In genomic region chrV:979698-980097, ce11 we compare ENCODE assay signal across 3 worm cellular contexts.
TF ChIP-seq lines count a peak whose summit lies in the region.

No protein-coding gene starts in this region.

TF ChIP-seq in whole organism, L1 larva, 84 proteins besides CTCF, POLR2A, EP300 and RAD21 (continued from another document):
- TF ChIP-seq lin-35 (GFP tag; optimal IDR thresholded peaks at IDR 0.05; lab: Kevin White, UChicago): peak; percentile 23 to 60
- TF ChIP-seq pax-3 (tag; optimal IDR thresholded peaks at IDR 0.05; lab: Kevin White, UChicago): no peak
- no peak for TF ChIP-seq fkh-4 (tag; optimal IDR thresholded peaks at IDR 0.05; lab: Kevin White, UChicago; ENCODE audit: borderline replicate concordance)
- peak; percentile 42 for TF ChIP-seq nhr-85 (tag; lab: Kevin White, UChicago)
- peak; percentile 20 for TF ChIP-seq C16A3.4 (tag; optimal IDR thresholded peaks at IDR 0.05; lab: Kevin White, UChicago)
- TF ChIP-seq tbx-2 (tag; optimal IDR thresholded peaks at IDR 0.05; lab: Kevin White, UChicago): no peak
- peak; percentile 0 to 37 (median 29) for TF ChIP-seq dpl-1 (GFP tag; optimal IDR thresholded peaks at IDR 0.05; lab: Kevin White, UChicago)
- TF ChIP-seq nhr-19 (GFP tag; conservative IDR thresholded peaks at IDR 0.05; lab: Robert Waterston, UW): peak; percentile 72
- TF ChIP-seq nhr-84 (tag; optimal IDR thresholded peaks at IDR 0.05; lab: Kevin White, UChicago): no peak
- no peak for TF ChIP-seq nhr-28 (tag; optimal IDR thresholded peaks at IDR 0.05; lab: Kevin White, UChicago)
- TF ChIP-seq ceh-8 (GFP tag; optimal IDR thresholded peaks at IDR 0.05; lab: Kevin White, UChicago): peak; percentile 2
- TF ChIP-seq nhr-77 (tag; optimal IDR thresholded peaks at IDR 0.05; lab: Kevin White, UChicago): peak; percentile 33
- TF ChIP-seq nhr-11 (tag; optimal IDR thresholded peaks at IDR 0.05; lab: Kevin White, UChicago): peak; percentile 47
- TF ChIP-seq unc-62 (GFP tag; optimal IDR thresholded peaks at IDR 0.05; lab: Kevin White, UChicago): no peak
- peak; percentile 25 for TF ChIP-seq isw-1 (GFP tag; IDR thresholded peaks at IDR 0.05; lab: Robert Waterston, UW)
- no peak for TF ChIP-seq C04F5.9 (tag; optimal IDR thresholded peaks at IDR 0.05; lab: Kevin White, UChicago)
- peak; percentile 22 for TF ChIP-seq sup-37 (GFP tag; optimal IDR thresholded peaks at IDR 0.05; lab: Kevin White, UChicago)
- no peak for TF ChIP-seq rnt-1 (tag; optimal IDR thresholded peaks at IDR 0.05; lab: Kevin White, UChicago)
- peak; percentile 49; the same call in 1 of the 2 replicates for TF ChIP-seq unc-98 (GFP tag; IDR thresholded peaks at IDR 0.05; lab: Robert Waterston, UW)
- TF ChIP-seq irx-1 (tag; optimal IDR thresholded peaks at IDR 0.05; lab: Kevin White, UChicago): peak; percentile 21
- peak; percentile 19 for TF ChIP-seq fkh-8 (tag; optimal IDR thresholded peaks at IDR 0.05; lab: Kevin White, UChicago)
- no peak for TF ChIP-seq pqm-1 (tag; optimal IDR thresholded peaks at IDR 0.05; lab: Kevin White, UChicago)
- no peak for TF ChIP-seq aha-1 (tag; optimal IDR thresholded peaks at IDR 0.05; lab: Kevin White, UChicago)
- TF ChIP-seq skn-1 (tag; optimal IDR thresholded peaks at IDR 0.05; lab: Kevin White, UChicago): no peak
- peak; percentile 60 for TF ChIP-seq fkh-10 (GFP tag; optimal IDR thresholded peaks at IDR 0.05; lab: Kevin White, UChicago)
- peak; percentile 43 for TF ChIP-seq mep-1 (tag; optimal IDR thresholded peaks at IDR 0.05; lab: Kevin White, UChicago)
- TF ChIP-seq tlp-1 (tag; optimal IDR thresholded peaks at IDR 0.05; lab: Kevin White, UChicago): no peak
- no peak for TF ChIP-seq sptf-1 (tag; optimal IDR thresholded peaks at IDR 0.05; lab: Kevin White, UChicago)
TF ChIP-seq in whole organism, L1 larva: peak in this region for 22.

TF ChIP-seq in whole organism, L2 larva, 48 proteins besides CTCF, POLR2A, EP300 and RAD21 (continued from another document):
- TF ChIP-seq nhr-237 (tag; optimal IDR thresholded peaks at IDR 0.05; lab: Kevin White, UChicago): no peak
- TF ChIP-seq ZK546.5 (tag; optimal IDR thresholded peaks at IDR 0.05; lab: Kevin White, UChicago): no peak
- TF ChIP-seq nhr-77 (tag; optimal IDR thresholded peaks at IDR 0.05; lab: Kevin White, UChicago): no peak
- TF ChIP-seq nhr-10 (tag; optimal IDR thresholded peaks at IDR 0.05; lab: Kevin White, UChicago): no peak
- no peak for TF ChIP-seq F13H6.1 (tag; optimal IDR thresholded peaks at IDR 0.05; lab: Kevin White, UChicago)
- no peak for TF ChIP-seq lin-11 (tag; optimal IDR thresholded peaks at IDR 0.05; lab: Kevin White, UChicago)
- no peak for TF ChIP-seq ztf-11 (tag; optimal IDR thresholded peaks at IDR 0.05; lab: Kevin White, UChicago)
- no peak for TF ChIP-seq lin-39 (tag; optimal IDR thresholded peaks at IDR 0.05; lab: Kevin White, UChicago)
- no peak for TF ChIP-seq R02D3.7 (tag; optimal IDR thresholded peaks at IDR 0.05; lab: Kevin White, UChicago)
- no peak for TF ChIP-seq zag-1 (tag; optimal IDR thresholded peaks at IDR 0.05; lab: Kevin White, UChicago)
- TF ChIP-seq nhr-23 (tag; optimal IDR thresholded peaks at IDR 0.05; lab: Kevin White, UChicago): no peak
- TF ChIP-seq sem-4 (tag; optimal IDR thresholded peaks at IDR 0.05; lab: Kevin White, UChicago): peak; percentile 51
- TF ChIP-seq egl-27 (tag; optimal IDR thresholded peaks at IDR 0.05; lab: Kevin White, UChicago): peak; percentile 38
- TF ChIP-seq lsy-2 (tag; optimal IDR thresholded peaks at IDR 0.05; lab: Kevin White, UChicago): peak in 1 of 2 experiments; percentile 69
- TF ChIP-seq fos-1 (tag; optimal IDR thresholded peaks at IDR 0.05; lab: Kevin White, UChicago): no peak
- peak; percentile 59 for TF ChIP-seq nhr-129 (tag; optimal IDR thresholded peaks at IDR 0.05; lab: Kevin White, UChicago)
- no peak for TF ChIP-seq nhr-11 (tag; optimal IDR thresholded peaks at IDR 0.05; lab: Kevin White, UChicago)
- TF ChIP-seq skn-1 (tag; optimal IDR thresholded peaks at IDR 0.05; lab: Kevin White, UChicago): no peak
- TF ChIP-seq ama-1 (optimal IDR thresholded peaks at IDR 0.05; lab: Kevin White, UChicago): no peak
- no peak for TF ChIP-seq elt-1 (tag; optimal IDR thresholded peaks at IDR 0.05; lab: Kevin White, UChicago)
- TF ChIP-seq sma-3 (GFP tag; optimal IDR thresholded peaks at IDR 0.05; lab: Kevin White, UChicago): no peak
- TF ChIP-seq elt-3 (tag; optimal IDR thresholded peaks at IDR 0.05; lab: Kevin White, UChicago): no peak
- TF ChIP-seq mbf-1 (tag; optimal IDR thresholded peaks at IDR 0.05; lab: Kevin White, UChicago): no peak
- no peak for TF ChIP-seq ceh-82 (tag; optimal IDR thresholded peaks at IDR 0.05; lab: Kevin White, UChicago)
- TF ChIP-seq unc-62 (GFP tag; optimal IDR thresholded peaks at IDR 0.05; lab: Kevin White, UChicago): no peak
- TF ChIP-seq crh-2 (tag; optimal IDR thresholded peaks at IDR 0.05; lab: Kevin White, UChicago): peak; percentile 54
- no peak for TF ChIP-seq aly-2 (tag; optimal IDR thresholded peaks at IDR 0.05; lab: Kevin White, UChicago)
- no peak for TF ChIP-seq mdl-1 (tag; optimal IDR thresholded peaks at IDR 0.05; lab: Kevin White, UChicago)
- peak; percentile 57 for TF ChIP-seq nhr-6 (tag; optimal IDR thresholded peaks at IDR 0.05; lab: Kevin White, UChicago)
- TF ChIP-seq ztf-4 (tag; optimal IDR thresholded peaks at IDR 0.05; lab: Kevin White, UChicago): peak; percentile 35
- no peak for TF ChIP-seq dmd-4 (tag; optimal IDR thresholded peaks at IDR 0.05; lab: Kevin White, UChicago)
- no peak for TF ChIP-seq peb-1 (tag; optimal IDR thresholded peaks at IDR 0.05; lab: Kevin White, UChicago)
- no peak for TF ChIP-seq alr-1 (tag; optimal IDR thresholded peaks at IDR 0.05; lab: Kevin White, UChicago)
- TF ChIP-seq sma-9 (GFP tag; optimal IDR thresholded peaks at IDR 0.05; lab: Kevin White, UChicago): no peak
- no peak for TF ChIP-seq sma-9 (tag; optimal IDR thresholded peaks at IDR 0.05; lab: Kevin White, UChicago)
- no peak for TF ChIP-seq blmp-1 (tag; optimal IDR thresholded peaks at IDR 0.05; lab: Kevin White, UChicago; ENCODE audit: insufficient read depth)
- no peak for TF ChIP-seq nhr-12 (tag; optimal IDR thresholded peaks at IDR 0.05; lab: Kevin White, UChicago)

TF ChIP-seq in whole organism, L4 larva, 104 proteins besides CTCF, POLR2A, EP300 and RAD21 (continued from another document and continues in another):
- TF ChIP-seq lin-15B (tag; optimal IDR thresholded peaks at IDR 0.05; lab: Kevin White, UChicago): no peak
- no peak for TF ChIP-seq ceh-32 (tag; optimal IDR thresholded peaks at IDR 0.05; lab: Kevin White, UChicago; ENCODE audit: poor library complexity)
- TF ChIP-seq fkh-10 (GFP tag; optimal IDR thresholded peaks at IDR 0.05; lab: Kevin White, UChicago): peak; percentile 31
- TF ChIP-seq T26A8.4 (GFP tag; IDR thresholded peaks at IDR 0.05; lab: Robert Waterston, UW): no peak
- no peak for TF ChIP-seq lin-1 (GFP tag; IDR thresholded peaks at IDR 0.05; lab: Robert Waterston, UW)
- TF ChIP-seq lin-29 (GFP tag; IDR thresholded peaks at IDR 0.05; lab: Robert Waterston, UW): no peak
- no peak for TF ChIP-seq nhr-76 (tag; optimal IDR thresholded peaks at IDR 0.05; lab: Kevin White, UChicago)
- no peak for TF ChIP-seq mdt-29 (GFP tag; IDR thresholded peaks at IDR 0.05; lab: Robert Waterston, UW)
- no peak for TF ChIP-seq lin-39 (tag; optimal IDR thresholded peaks at IDR 0.05; lab: Kevin White, UChicago)
- no peak for TF ChIP-seq aly-2 (tag; optimal IDR thresholded peaks at IDR 0.05; lab: Kevin White, UChicago)
- TF ChIP-seq T20F7.1 (GFP tag; optimal IDR thresholded peaks at IDR 0.05; lab: Kevin White, UChicago): no peak
- TF ChIP-seq zip-11 (GFP tag; IDR thresholded peaks at IDR 0.05; lab: Robert Waterston, UW): no peak
- TF ChIP-seq spr-3 (GFP tag; optimal IDR thresholded peaks at IDR 0.05; lab: Kevin White, UChicago): no peak
- no peak for TF ChIP-seq R02D3.7 (tag; optimal IDR thresholded peaks at IDR 0.05; lab: Kevin White, UChicago)
- TF ChIP-seq zip-2 (tag; optimal IDR thresholded peaks at IDR 0.05; lab: Kevin White, UChicago): no peak
- TF ChIP-seq dmd-8 (GFP tag; IDR thresholded peaks at IDR 0.05; lab: Robert Waterston, UW): no peak
- TF ChIP-seq unc-130 (GFP tag; optimal IDR thresholded peaks at IDR 0.05; lab: Kevin White, UChicago): no peak
- no peak for TF ChIP-seq dpl-1 (GFP tag; optimal IDR thresholded peaks at IDR 0.05; lab: Kevin White, UChicago)
- peak; percentile 10 for TF ChIP-seq nhr-28 (tag; optimal IDR thresholded peaks at IDR 0.05; lab: Kevin White, UChicago)
- no peak for TF ChIP-seq tag-97 (GFP tag; IDR thresholded peaks at IDR 0.05; lab: Robert Waterston, UW)
- no peak for TF ChIP-seq skn-1 (tag; optimal IDR thresholded peaks at IDR 0.05; lab: Kevin White, UChicago)
- no peak for TF ChIP-seq egl-43 (GFP tag; IDR thresholded peaks at IDR 0.05; lab: Robert Waterston, UW)
- TF ChIP-seq aha-1 (tag; lab: Kevin White, UChicago): peak; percentile 95
- no peak for TF ChIP-seq cey-2 (tag; optimal IDR thresholded peaks at IDR 0.05; lab: Kevin White, UChicago; ENCODE audit: borderline replicate concordance, insufficient read depth)
- TF ChIP-seq sdz-12 (GFP tag; optimal IDR thresholded peaks at IDR 0.05; lab: Kevin White, UChicago): no peak
- no peak for TF ChIP-seq ztf-7 (tag; optimal IDR thresholded peaks at IDR 0.05; lab: Kevin White, UChicago)
- TF ChIP-seq mxl-2 (GFP tag; conservative IDR thresholded peaks at IDR 0.05; lab: Robert Waterston, UW): no peak
- no peak; the same call in 1 of the 2 replicates for TF ChIP-seq lin-38 (GFP tag; IDR thresholded peaks at IDR 0.05; lab: Robert Waterston, UW)
- TF ChIP-seq dve-1 (tag; optimal IDR thresholded peaks at IDR 0.05; lab: Kevin White, UChicago; ENCODE audit: insufficient read depth): peak; percentile 6
- no peak for TF ChIP-seq Y5F2A.4 (GFP tag; optimal IDR thresholded peaks at IDR 0.05; lab: Kevin White, UChicago)
- peak; percentile 75 for TF ChIP-seq set-16 (GFP tag; IDR thresholded peaks at IDR 0.05; lab: Robert Waterston, UW)
- no peak for TF ChIP-seq daf-12 (tag; optimal IDR thresholded peaks at IDR 0.05; lab: Kevin White, UChicago)
- no peak for TF ChIP-seq Y48G9A.11 (GFP tag; IDR thresholded peaks at IDR 0.05; lab: Robert Waterston, UW)
- no peak for TF ChIP-seq mes-2 (tag; optimal IDR thresholded peaks at IDR 0.05; lab: Kevin White, UChicago; ENCODE audit: poor library complexity, severe bottlenecking)
- no peak for TF ChIP-seq nhr-77 (tag; optimal IDR thresholded peaks at IDR 0.05; lab: Kevin White, UChicago)
- no peak for TF ChIP-seq mxl-3 (GFP tag; optimal IDR thresholded peaks at IDR 0.05; lab: Kevin White, UChicago)
- TF ChIP-seq spr-1 (tag; optimal IDR thresholded peaks at IDR 0.05; lab: Kevin White, UChicago): no peak
- no peak for TF ChIP-seq ceh-44 (GFP tag; IDR thresholded peaks at IDR 0.05; lab: Robert Waterston, UW)
- peak; percentile 33; the same call in 1 of the 2 replicates for TF ChIP-seq pha-4 (GFP tag; IDR thresholded peaks at IDR 0.05; lab: Robert Waterston, UW)
- TF ChIP-seq pha-4 (tag; optimal IDR thresholded peaks at IDR 0.05; lab: Kevin White, UChicago): no peak
- TF ChIP-seq D1046.2 (GFP tag; IDR thresholded peaks at IDR 0.05; lab: Robert Waterston, UW): no peak
- TF ChIP-seq nhr-237 (tag; optimal IDR thresholded peaks at IDR 0.05; lab: Kevin White, UChicago): no peak
- TF ChIP-seq lsy-2 (tag; optimal IDR thresholded peaks at IDR 0.05; lab: Kevin White, UChicago): peak in 1 of 2 experiments; percentile 53
- TF ChIP-seq rbr-2 (tag; optimal IDR thresholded peaks at IDR 0.05; lab: Kevin White, UChicago): no peak
- TF ChIP-seq F37D6.2 (tag; optimal IDR thresholded peaks at IDR 0.05; lab: Kevin White, UChicago): no peak
- no peak for TF ChIP-seq zfp-3 (GFP tag; conservative IDR thresholded peaks at IDR 0.05; lab: Robert Waterston, UW)
- no peak for TF ChIP-seq nhr-6 (tag; optimal IDR thresholded peaks at IDR 0.05; lab: Kevin White, UChicago)
- TF ChIP-seq ces-1 (GFP tag; optimal IDR thresholded peaks at IDR 0.05; lab: Kevin White, UChicago): no peak
- TF ChIP-seq nhr-25 (tag; optimal IDR thresholded peaks at IDR 0.05; lab: Kevin White, UChicago; ENCODE audit: borderline replicate concordance, insufficient read depth): no peak
- no peak for TF ChIP-seq madf-9 (GFP tag; conservative IDR thresholded peaks at IDR 0.05; lab: Robert Waterston, UW)
- TF ChIP-seq nhr-111 (GFP tag; optimal IDR thresholded peaks at IDR 0.05; lab: Kevin White, UChicago): no peak
- no peak for TF ChIP-seq dmd-6 (GFP tag; IDR thresholded peaks at IDR 0.05; lab: Robert Waterston, UW)
- TF ChIP-seq ZK546.5 (tag; optimal IDR thresholded peaks at IDR 0.05; lab: Kevin White, UChicago): no peak
- no peak for TF ChIP-seq attf-4 (tag; optimal IDR thresholded peaks at IDR 0.05; lab: Kevin White, UChicago)
- TF ChIP-seq arid-1 (GFP tag; conservative IDR thresholded peaks at IDR 0.05; lab: Robert Waterston, UW): no peak
- TF ChIP-seq F26F4.8 (GFP tag; conservative IDR thresholded peaks at IDR 0.05; lab: Robert Waterston, UW): no peak
- TF ChIP-seq mep-1 (tag; optimal IDR thresholded peaks at IDR 0.05; lab: Kevin White, UChicago): peak; percentile 58
- TF ChIP-seq lir-3 (tag; optimal IDR thresholded peaks at IDR 0.05; lab: Kevin White, UChicago): no peak
- TF ChIP-seq ZK337.2 (GFP tag; IDR thresholded peaks at IDR 0.05; lab: Robert Waterston, UW): no peak
- no peak for TF ChIP-seq unc-39 (tag; optimal IDR thresholded peaks at IDR 0.05; lab: Kevin White, UChicago)
- TF ChIP-seq madf-5 (GFP tag; IDR thresholded peaks at IDR 0.05; lab: Robert Waterston, UW): no peak
- no peak for TF ChIP-seq F49E8.2 (tag; optimal IDR thresholded peaks at IDR 0.05; lab: Kevin White, UChicago; ENCODE audit: borderline replicate concordance)
- no peak for TF ChIP-seq nhr-48 (tag; optimal IDR thresholded peaks at IDR 0.05; lab: Kevin White, UChicago)
- no peak for TF ChIP-seq nhr-41 (GFP tag; IDR thresholded peaks at IDR 0.05; lab: Robert Waterston, UW)
- TF ChIP-seq nhr-102 (tag; optimal IDR thresholded peaks at IDR 0.05; lab: Kevin White, UChicago): no peak
- TF ChIP-seq daf-16 (GFP tag; optimal IDR thresholded peaks at IDR 0.05; lab: Kevin White, UChicago): no peak
- TF ChIP-seq daf-16 (tag; optimal IDR thresholded peaks at IDR 0.05; lab: Kevin White, UChicago): no peak
- no peak for TF ChIP-seq F44E2.7 (GFP tag; IDR thresholded peaks at IDR 0.05; lab: Robert Waterston, UW)
- TF ChIP-seq php-3 (GFP tag; IDR thresholded peaks at IDR 0.05; lab: Robert Waterston, UW): no peak
- no peak for TF ChIP-seq snpc-4 (tag; optimal IDR thresholded peaks at IDR 0.05; lab: Kevin White, UChicago)
- peak; percentile 72 for TF ChIP-seq ctbp-1 (GFP tag; IDR thresholded peaks at IDR 0.05; lab: Robert Waterston, UW)
- TF ChIP-seq zfp-2 (tag; optimal IDR thresholded peaks at IDR 0.05; lab: Kevin White, UChicago): no peak
- no peak for TF ChIP-seq Y105C5A.15 (GFP tag; IDR thresholded peaks at IDR 0.05; lab: Robert Waterston, UW)
- no peak for TF ChIP-seq ceh-28 (tag; optimal IDR thresholded peaks at IDR 0.05; lab: Kevin White, UChicago)
- TF ChIP-seq ama-1 (optimal IDR thresholded peaks at IDR 0.05; lab: Kevin White, UChicago): no peak
- TF ChIP-seq duxl-1 (tag; optimal IDR thresholded peaks at IDR 0.05; lab: Kevin White, UChicago; ENCODE audit: poor library complexity): no peak
- no peak for TF ChIP-seq F10B5.3 (tag; optimal IDR thresholded peaks at IDR 0.05; lab: Kevin White, UChicago)
- TF ChIP-seq ceh-20 (GFP tag; IDR thresholded peaks at IDR 0.05; lab: Robert Waterston, UW): no peak
- TF ChIP-seq unc-62 (GFP tag; optimal IDR thresholded peaks at IDR 0.05 in 1 of 2; lab: Kevin White, UChicago): peak in 1 of 2 experiments; percentile 92
- TF ChIP-seq unc-62 (tag; optimal IDR thresholded peaks at IDR 0.05; lab: Kevin White, UChicago): no peak
- peak; percentile 21 for TF ChIP-seq nhr-11 (tag; optimal IDR thresholded peaks at IDR 0.05; lab: Kevin White, UChicago)
- no peak for TF ChIP-seq lim-7 (GFP tag; IDR thresholded peaks at IDR 0.05; lab: Robert Waterston, UW)
